Fruit fly (Drosophila melanogaster): ENCODE data around the gene CG33784.

DNA sequence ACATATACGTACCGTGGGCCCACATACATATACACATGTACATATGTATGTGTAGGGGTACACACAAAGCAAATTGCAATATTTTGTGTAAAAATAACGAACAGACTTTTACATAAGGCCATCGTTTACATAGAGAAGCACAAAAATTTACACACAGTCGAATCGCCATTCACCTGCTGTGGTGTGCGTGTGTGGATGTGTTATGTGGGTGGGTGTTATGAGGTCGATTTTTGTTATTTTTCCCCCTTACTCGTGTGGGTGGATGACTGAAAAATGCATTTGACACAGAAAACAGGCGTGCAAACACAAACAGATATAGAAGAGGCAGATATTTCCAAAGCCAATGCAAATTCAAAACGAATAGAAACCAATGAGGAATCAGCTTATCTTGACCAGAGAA is 27.3 kb downstream of the CG33784 start:
- TF ChIP-seq Sin3A (optimal IDR thresholded peaks at IDR 0.05), result no peak
- TF ChIP-seq Myc (optimal IDR thresholded peaks at IDR 0.05), result no peak
- no peak for TF ChIP-seq psq (optimal IDR thresholded peaks at IDR 0.05)
- TF ChIP-seq insv (optimal IDR thresholded peaks at IDR 0.05), result no peak
- no peak for TF ChIP-seq h (optimal IDR thresholded peaks at IDR 0.05)
- TF ChIP-seq ttk (optimal IDR thresholded peaks at IDR 0.05), result no peak

Measured in Kc167 (cell line).